Worm (Caenorhabditis elegans) whole organism, midembryonic: Measurements from ENCODE around the gene F21E9.2.

Experiments used
- flt-1 ChIP-seq: fragments of 200-800 bp; sonication (Bioruptor generic); IDR thresholded peaks from 2 replicates; pipeline ENCODE4 v1.3.6; 2022; ENCODE audit warnings: missing genetic modification characterization, missing compliant biosample characterization
- klf-2 ChIP-seq: fragments of 200-800 bp; sonication (Bioruptor generic); conservative IDR thresholded peaks from 2 replicates; pipeline ENCODE4 v1.3.6; 2022; ENCODE audit warnings: missing genetic modification reagents, missing genetic modification characterization, missing compliant biosample characterization
- med-1 ChIP-seq: sonication (generic microtip); optimal IDR thresholded peaks from 2 replicates; lab custom pipeline; 2017; ENCODE audit warnings: missing genetic modification characterization, mild to moderate bottlenecking, missing compliant biosample characterization, antibody characterized with exemption, missing genetic modification reagents; ENCODE audit not compliant: insufficient read depth
- ref-1 ChIP-seq: fragments of 200-800 bp; sonication (Bioruptor generic); conservative IDR thresholded peaks from 2 replicates; pipeline ENCODE4 v1.3.6; 2022; ENCODE audit warnings: missing genetic modification reagents, missing genetic modification characterization, missing compliant biosample characterization
- tab-1 ChIP-seq: fragments of 200-800 bp; sonication (Bioruptor generic); IDR thresholded peaks from 2 replicates; pipeline ENCODE4 v1.3.6; 2022; ENCODE audit warnings: missing genetic modification characterization, missing compliant biosample characterization
- ztf-23 ChIP-seq: fragments of 200-800 bp; sonication (Bioruptor generic); IDR thresholded peaks from 2 replicates; pipeline ENCODE4 v1.3.6; 2022; ENCODE audit warnings: missing genetic modification reagents, missing genetic modification characterization, missing compliant biosample characterization
- ztf-29 ChIP-seq: fragments of 200-800 bp; sonication (Bioruptor generic); IDR thresholded peaks from 2 replicates; pipeline ENCODE4 v1.3.6; 2022; ENCODE audit warnings: missing genetic modification reagents, missing genetic modification characterization, missing compliant biosample characterization

DNA sequence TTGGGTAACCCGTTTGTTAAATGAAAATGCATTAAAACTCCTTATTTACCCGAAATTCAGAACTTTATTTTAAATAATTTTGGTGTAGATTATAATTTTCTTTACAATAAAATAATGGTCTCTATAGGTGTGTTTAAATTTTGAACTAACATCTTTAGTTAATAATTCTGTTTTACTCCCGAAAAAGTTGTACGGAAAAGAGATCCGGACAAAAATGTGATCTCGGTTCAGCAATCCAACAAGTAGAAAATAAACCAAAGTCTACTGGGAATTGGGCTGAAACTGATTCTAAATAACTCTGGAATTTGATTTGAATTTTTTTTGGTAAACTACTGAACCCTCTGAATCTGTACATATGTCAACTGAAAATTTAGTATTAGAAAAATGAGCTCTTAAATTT is 34.0 kb downstream of the F21E9.2 start:
- TF ChIP-seq ztf-29 (GFP tag; lab: Robert Waterston, UW): no peak
- no peak for TF ChIP-seq tab-1 (GFP tag; lab: Robert Waterston, UW)
- TF ChIP-seq flt-1 (GFP tag; lab: Robert Waterston, UW): no peak
- TF ChIP-seq klf-2 (GFP tag; lab: Robert Waterston, UW): no peak
- TF ChIP-seq ref-1 (GFP tag; lab: Robert Waterston, UW): no peak
- no peak for TF ChIP-seq med-1
- TF ChIP-seq ztf-23 (GFP tag; lab: Robert Waterston, UW): no peak
